Worm (Caenorhabditis elegans) whole organism, L4/young adult: Measurements from ENCODE around the gene D2096.9.

Experiments used
- W03F9.2 ChIP-seq: fragments of 150-350 bp; optimal IDR thresholded peaks from 2 replicates; lab custom pipeline; 2014; ENCODE audit warnings: missing biosample characterization, missing genetic modification characterization
- dao-5 ChIP-seq: sonication (generic microtip); optimal IDR thresholded peaks from 2 replicates; lab custom pipeline; 2016; ENCODE audit warnings: missing genotype, missing genetic modification characterization, moderate library complexity, missing compliant biosample characterization

ce11 chrIV:8384737-8385136 lies 2.1 kb upstream of the D2096.9 start:
- TF ChIP-seq W03F9.2 (tag; lab: Kevin White, UChicago) (no peak), dao-5 (tag; lab: Kevin White, UChicago) (no peak)
